Fruit fly (Drosophila melanogaster) whole organism, embryonic: ENCODE data around the gene CG7304.
A peak's percentile ranks its signal among the peaks of the same experiment; 100 is the strongest.

ENCODE experiments used
- Abd-B ChIP-seq: fragments of 200-800 bp; sonication (Bioruptor generic); optimal IDR thresholded peaks from 2 replicates; lab custom pipeline; 2018; ENCODE audit warnings: missing biosample characterization, mild to moderate bottlenecking, missing genetic modification characterization, moderate library complexity
- CG10979 ChIP-seq: fragments of 200-800 bp; sonication (Bioruptor generic); optimal IDR thresholded peaks from 2 replicates; lab custom pipeline; 2018; ENCODE audit warnings: missing biosample characterization, mild to moderate bottlenecking, missing genetic modification characterization, moderate library complexity
- CG12104 ChIP-seq: fragments of 200-800 bp; sonication (Bioruptor generic); optimal IDR thresholded peaks from 3 replicates; lab custom pipeline; 2016; ENCODE audit warnings: missing biosample characterization, missing genetic modification characterization
- CG12391 ChIP-seq: fragments of 200-800 bp; sonication (Bioruptor generic); optimal IDR thresholded peaks from 3 replicates; lab custom pipeline; 2018; ENCODE audit warnings: missing biosample characterization, mild to moderate bottlenecking, missing genetic modification characterization, moderate library complexity
- CG12659 ChIP-seq: fragments of 200-800 bp; sonication (Bioruptor generic); optimal IDR thresholded peaks from 3 replicates; lab custom pipeline; 2017; ENCODE audit warnings: mild to moderate bottlenecking, missing biosample characterization, missing genetic modification reagents, missing genetic modification characterization
- CG15601 ChIP-seq: fragments of 200-800 bp; sonication (Bioruptor generic); optimal IDR thresholded peaks from 3 replicates; lab custom pipeline; 2019; ENCODE audit warnings: missing biosample characterization, mild to moderate bottlenecking, missing genetic modification characterization, moderate library complexity
- CG15696 ChIP-seq: fragments of 200-800 bp; sonication (Bioruptor generic); optimal IDR thresholded peaks from 2 replicates; lab custom pipeline; 2019; ENCODE audit warnings: missing biosample characterization, mild to moderate bottlenecking, missing genetic modification characterization, moderate library complexity
- CG16815 ChIP-seq: fragments of 200-800 bp; sonication (Bioruptor generic); optimal IDR thresholded peaks from 3 replicates; lab custom pipeline; 2017; ENCODE audit warnings: missing biosample characterization, mild to moderate bottlenecking, missing genetic modification characterization
- CG17361 ChIP-seq: fragments of 200-800 bp; sonication (Bioruptor generic); IDR thresholded peaks from 3 replicates; pipeline ENCODE4 v1.3.6; 2022; ENCODE audit warnings: missing biosample characterization, missing genetic modification characterization
- CG17385 ChIP-seq: fragments of 200-800 bp; sonication (Bioruptor generic); optimal IDR thresholded peaks from 3 replicates; lab custom pipeline; 2018; ENCODE audit warnings: missing biosample characterization, mild to moderate bottlenecking, missing genetic modification characterization
- CG2712 ChIP-seq: fragments of 200-800 bp; optimal IDR thresholded peaks from 3 replicates; lab custom pipeline; 2019; ENCODE audit warnings: missing biosample characterization, mild to moderate bottlenecking, missing genetic modification characterization, moderate library complexity
- CG2875 ChIP-seq: fragments of 200-800 bp; sonication (Bioruptor generic); optimal IDR thresholded peaks from 2 replicates; lab custom pipeline; 2017; ENCODE audit warnings: missing biosample characterization, mild to moderate bottlenecking, missing genetic modification characterization, missing genetic modification reagents
- CG6791 ChIP-seq: fragments of 200-800 bp; sonication (Bioruptor generic); IDR thresholded peaks from 3 replicates; pipeline ENCODE4 v1.3.6; 2022; ENCODE audit warnings: missing biosample characterization, missing genetic modification characterization; ENCODE audit not compliant: partially characterized antibody
- CG7556 ChIP-seq: fragments of 200-800 bp; sonication (Bioruptor generic); optimal IDR thresholded peaks from 2 replicates; lab custom pipeline; 2017; ENCODE audit warnings: missing biosample characterization, mild to moderate bottlenecking, missing genetic modification characterization
- CG8924 ChIP-seq: fragments of 200-800 bp; optimal IDR thresholded peaks from 3 replicates; lab custom pipeline; 2019; ENCODE audit warnings: missing biosample characterization, mild to moderate bottlenecking, missing genetic modification characterization, moderate library complexity
- CG9437 ChIP-seq: fragments of 200-800 bp; sonication (Bioruptor generic); optimal IDR thresholded peaks from 2 replicates; lab custom pipeline; 2018; ENCODE audit warnings: missing biosample characterization, mild to moderate bottlenecking, missing genetic modification characterization
- CTCF ChIP-seq: fragments of 200-800 bp; sonication (Bioruptor generic); optimal IDR thresholded peaks from 2 replicates; lab custom pipeline; 2017; ENCODE audit warnings: missing biosample characterization, mild to moderate bottlenecking, missing genetic modification characterization, moderate library complexity
- Chrac-16 ChIP-seq: fragments of 200-800 bp; sonication (Bioruptor generic); optimal IDR thresholded peaks from 3 replicates; lab custom pipeline; 2016; ENCODE audit warnings: missing biosample characterization, missing genetic modification characterization
- CkIIα-i1 ChIP-seq: fragments of 200-800 bp; sonication (Bioruptor generic); IDR thresholded peaks from 2 replicates; pipeline ENCODE4 v1.3.6; 2022; ENCODE audit warnings: missing biosample characterization, missing genetic modification characterization
- Dfd ChIP-seq, 2 experiments: fragments of >200 bp; optimal IDR thresholded peaks; 2 replicates each; lab custom pipeline; 2017; ENCODE audit warnings: missing biosample characterization in 2 of 2, missing genetic modification characterization in 2 of 2
- Dll ChIP-seq: fragments of 200-800 bp; sonication (Bioruptor generic); IDR thresholded peaks from 4 replicates; pipeline ENCODE4 v1.3.6; 2022; ENCODE audit warnings: missing biosample characterization, missing genetic modification characterization; ENCODE audit not compliant: partially characterized antibody
- Ets97D ChIP-seq: fragments of 200-800 bp; sonication (Bioruptor generic); optimal IDR thresholded peaks from 3 replicates; lab custom pipeline; 2016; ENCODE audit warnings: missing biosample characterization, missing genetic modification characterization
- Hr3 ChIP-seq: fragments of 200-800 bp; sonication (Bioruptor generic); optimal IDR thresholded peaks from 3 replicates; lab custom pipeline; 2016; ENCODE audit warnings: missing biosample characterization, missing genetic modification characterization
- Hr51 ChIP-seq, 2 experiments: fragments of 200-800 bp; sonication (Bioruptor generic); optimal IDR thresholded peaks; 2 replicates in 1 of 2; 3 replicates in 1 of 2; lab custom pipeline; 2016 to 2018; ENCODE audit warnings: missing biosample characterization in 2 of 2, missing genetic modification characterization in 2 of 2, mild to moderate bottlenecking in 1 of 2, moderate library complexity in 1 of 2
- Med ChIP-seq: fragments of 200-800 bp; sonication (Bioruptor generic); peaks from one replicate; lab custom pipeline; 2016; ENCODE audit warnings: missing biosample characterization, missing genetic modification characterization, mild to moderate bottlenecking, inconsistent platforms, moderate library complexity
- Meics ChIP-seq: fragments of 200-800 bp; sonication (Bioruptor generic); optimal IDR thresholded peaks from 2 replicates; lab custom pipeline; 2017; ENCODE audit warnings: missing biosample characterization, mild to moderate bottlenecking, missing genetic modification characterization
- Nf-YB ChIP-seq: fragments of 200-800 bp; sonication (Bioruptor generic); optimal IDR thresholded peaks from 3 replicates; lab custom pipeline; 2019; ENCODE audit warnings: missing biosample characterization, mild to moderate bottlenecking, missing genetic modification characterization, moderate library complexity
- Oli ChIP-seq: fragments of 200-800 bp; sonication (Bioruptor generic); optimal IDR thresholded peaks from 2 replicates; lab custom pipeline; 2018; ENCODE audit warnings: missing biosample characterization, mild to moderate bottlenecking, missing genetic modification characterization, moderate library complexity
- Rfx ChIP-seq: fragments of 200-800 bp; sonication (Bioruptor generic); IDR thresholded peaks from 2 replicates; pipeline ENCODE4 v1.3.6; 2022; ENCODE audit warnings: missing biosample characterization, missing genetic modification characterization
- Six4 ChIP-seq: fragments of 200-800 bp; sonication (Bioruptor generic); optimal IDR thresholded peaks from 2 replicates; lab custom pipeline; 2016; ENCODE audit warnings: missing biosample characterization, missing genetic modification characterization
- Spps ChIP-seq: fragments of 200-800 bp; sonication (Bioruptor generic); optimal IDR thresholded peaks from 2 replicates; lab custom pipeline; 2018; ENCODE audit warnings: missing biosample characterization, mild to moderate bottlenecking, missing genetic modification characterization
- YL-1 ChIP-seq: fragments of 200-800 bp; sonication (Bioruptor generic); optimal IDR thresholded peaks from 3 replicates; lab custom pipeline; 2017; ENCODE audit warnings: missing biosample characterization, mild to moderate bottlenecking, missing genetic modification characterization
- bsh ChIP-seq, 2 experiments: fragments of 200-800 bp; sonication (Bioruptor generic); optimal IDR thresholded peaks; 2 replicates each; lab custom pipeline; 2017 to 2018; ENCODE audit warnings: mild to moderate bottlenecking in 2 of 2, missing biosample characterization in 2 of 2, missing genetic modification characterization in 2 of 2, moderate library complexity in 1 of 2
- chinmo ChIP-seq: fragments of 200-800 bp; sonication (Bioruptor generic); IDR thresholded peaks from 4 replicates; pipeline ENCODE4 v1.3.6; 2022; ENCODE audit warnings: missing biosample characterization, missing genetic modification characterization; ENCODE audit not compliant: partially characterized antibody
- croc ChIP-seq: fragments of 200-800 bp; sonication (Bioruptor generic); conservative IDR thresholded peaks from 3 replicates; pipeline ENCODE4 v1.3.6; 2022; ENCODE audit warnings: missing biosample characterization, missing genetic modification characterization
- dpn ChIP-seq, 2 experiments: fragments of 200-800 bp; sonication (Bioruptor generic); optimal IDR thresholded peaks; 3 replicates each; lab custom pipeline; 2016; ENCODE audit warnings: missing biosample characterization in 2 of 2, missing genetic modification characterization in 2 of 2
- ewg ChIP-seq: fragments of 200-800 bp; sonication (Bioruptor generic); optimal IDR thresholded peaks from 3 replicates; lab custom pipeline; 2017; ENCODE audit warnings: mild to moderate bottlenecking, missing biosample characterization, missing genetic modification reagents, missing genetic modification characterization
- fd3F ChIP-seq: fragments of 200-800 bp; sonication (Bioruptor generic); optimal IDR thresholded peaks from 2 replicates; lab custom pipeline; 2018; ENCODE audit warnings: missing biosample characterization, mild to moderate bottlenecking, missing genetic modification characterization, moderate library complexity
- fd96Cb ChIP-seq: fragments of 200-800 bp; sonication (Bioruptor generic); optimal IDR thresholded peaks from 2 replicates; lab custom pipeline; 2018; ENCODE audit warnings: missing biosample characterization, mild to moderate bottlenecking, missing genetic modification characterization, moderate library complexity
- grn ChIP-seq: fragments of 200-800 bp; sonication (Bioruptor generic); optimal IDR thresholded peaks from 3 replicates; lab custom pipeline; 2017; ENCODE audit warnings: missing biosample characterization, missing genetic modification characterization
- gsb-n ChIP-seq: fragments of 200-800 bp; sonication (Bioruptor generic); optimal IDR thresholded peaks from 3 replicates; lab custom pipeline; 2018; ENCODE audit warnings: missing biosample characterization, mild to moderate bottlenecking, missing genetic modification characterization
- kni ChIP-seq: fragments of 200-800 bp; sonication (Bioruptor generic); optimal IDR thresholded peaks from 3 replicates; lab custom pipeline; 2017; ENCODE audit warnings: mild to moderate bottlenecking, missing biosample characterization, missing genetic modification reagents, missing genetic modification characterization
- mam ChIP-seq: fragments of 200-800 bp; sonication (Bioruptor generic); optimal IDR thresholded peaks from 3 replicates; lab custom pipeline; 2016; ENCODE audit warnings: missing biosample characterization, missing genetic modification characterization
- sc ChIP-seq, 3 experiments: fragments of >200 bp in 2 of 3; fragments of 200-800 bp in 1 of 3; sonication (Bioruptor generic) in 1 of 3; optimal IDR thresholded peaks; 2 replicates in 2 of 3; 3 replicates in 1 of 3; lab custom pipeline; 2017; ENCODE audit warnings: mild to moderate bottlenecking in 1 of 3, missing biosample characterization in 1 of 3, missing genetic modification characterization in 1 of 3, missing genetic modification reagents in 1 of 3
- sr ChIP-seq: fragments of 200-800 bp; sonication (Bioruptor generic); IDR thresholded peaks from 3 replicates; pipeline ENCODE4 v1.3.6; 2022; ENCODE audit warnings: missing biosample characterization, missing genetic modification characterization
- tin ChIP-seq: fragments of 200-800 bp; sonication (Bioruptor generic); optimal IDR thresholded peaks from 3 replicates; lab custom pipeline; 2016; ENCODE audit warnings: missing biosample characterization, missing genetic modification characterization
- tio ChIP-seq: fragments of 200-800 bp; sonication (Bioruptor generic); optimal IDR thresholded peaks from 2 replicates; lab custom pipeline; 2017; ENCODE audit warnings: missing biosample characterization, missing genetic modification characterization, inconsistent platforms
- trh ChIP-seq: fragments of 200-800 bp; sonication (Bioruptor generic); optimal IDR thresholded peaks from 2 replicates; lab custom pipeline; 2016; ENCODE audit warnings: missing biosample characterization, missing genetic modification characterization

The CG7304 gene

dm6 chr3L:15692794-15693532 is 13.4 kb downstream of the CG7304 start:
- TF ChIP-seq Dfd (GFP tag; optimal IDR thresholded peaks at IDR 0.05; lab: Kevin White, UChicago), result no peak
- no peak for TF ChIP-seq Ets97D (GFP tag; lab: Kevin White, UChicago)
- TF ChIP-seq Rfx (GFP tag; lab: Robert Waterston, UW), result no peak
- TF ChIP-seq Hr3 (GFP tag; lab: Kevin White, UChicago), result peak; percentile 36
- TF ChIP-seq CG16815, result peak; percentile 20
- TF ChIP-seq Meics, result no peak
- peak; percentile 35 for TF ChIP-seq CG12104 (GFP tag; lab: Kevin White, UChicago)
- peak; percentile 57 for TF ChIP-seq CG9437 (GFP tag; lab: Kevin White, UChicago)
- 0 out of 3 replicates have a peak, but pooled peaks have one; percentile 16 for TF ChIP-seq sr (GFP tag; lab: Robert Waterston, UW)
- peak; percentile 54 for TF ChIP-seq tio
- peak; percentile 13 for TF ChIP-seq Nf-YB (GFP tag; lab: Kevin White, UChicago)
- TF ChIP-seq kni (GFP tag; lab: Kevin White, UChicago), result peak; percentile 60
- TF ChIP-seq CG17385 (GFP tag; lab: Kevin White, UChicago), result peak; percentile 8
- peak; percentile 38 for TF ChIP-seq CG15696 (tag; lab: Kevin White, UChicago)
- TF ChIP-seq Dll (GFP tag; lab: Robert Waterston, UW), result no peak
- TF ChIP-seq CG10979 (tag; lab: Kevin White, UChicago), result peak; percentile 78
- no peak for TF ChIP-seq mam (GFP tag; lab: Kevin White, UChicago)
- TF ChIP-seq CG17361 (GFP tag; lab: Robert Waterston, UW), result peak; percentile 82
- no peak for TF ChIP-seq CG6791 (GFP tag; lab: Robert Waterston, UW)
- TF ChIP-seq CG15601 (tag; lab: Kevin White, UChicago), result peak; percentile 28
- TF ChIP-seq YL-1, result no peak
- TF ChIP-seq trh (GFP tag; lab: Kevin White, UChicago), result peak; percentile 21
- TF ChIP-seq Spps (tag; lab: Kevin White, UChicago), result no peak
- TF ChIP-seq CG2875 (GFP tag; lab: Kevin White, UChicago), result no peak
- peak; percentile 19 for TF ChIP-seq ewg (GFP tag; lab: Kevin White, UChicago)
- peak; percentile 19 for TF ChIP-seq tin
- TF ChIP-seq fd3F (GFP tag; lab: Kevin White, UChicago), result no peak
- TF ChIP-seq Hr51 (GFP tag; optimal IDR thresholded peaks at IDR 0.05; lab: Kevin White, UChicago), result peak in 1 of 2 experiments; percentile 55
- TF ChIP-seq croc (GFP tag; lab: Robert Waterston, UW), result 0 out of 3 replicates have a peak, but pooled peaks have one; percentile 24
- peak; percentile 42 for TF ChIP-seq Med (GFP tag; lab: Kevin White, UChicago)
- peak; percentile 24 for TF ChIP-seq Abd-B (GFP tag; lab: Kevin White, UChicago)
- TF ChIP-seq fd96Cb (tag; lab: Kevin White, UChicago), result peak; percentile 62
- TF ChIP-seq dpn (GFP tag; optimal IDR thresholded peaks at IDR 0.05; lab: Kevin White, UChicago), result peak in 1 of 2 experiments; percentile 4
- TF ChIP-seq Six4 (GFP tag; lab: Kevin White, UChicago), result peak; percentile 3
- TF ChIP-seq chinmo (GFP tag; lab: Robert Waterston, UW), result no peak
- TF ChIP-seq CTCF (GFP tag; lab: Kevin White, UChicago), result no peak
- TF ChIP-seq CG12659 (GFP tag; lab: Kevin White, UChicago), result peak; percentile 8
- TF ChIP-seq bsh (GFP tag; optimal IDR thresholded peaks at IDR 0.05; lab: Kevin White, UChicago), result peak in 1 of 2 experiments; percentile 41
- TF ChIP-seq CkIIα-i1, result no peak
- peak; percentile 23 for TF ChIP-seq Chrac-16 (GFP tag; lab: Kevin White, UChicago)
- peak; percentile 44 for TF ChIP-seq CG12391 (tag; lab: Kevin White, UChicago)
- TF ChIP-seq Oli, result peak; percentile 58
- TF ChIP-seq CG8924, result peak; percentile 39
- TF ChIP-seq CG2712 (tag; lab: Kevin White, UChicago), result peak; percentile 68
- peak; percentile 38 for TF ChIP-seq CG7556
- peak; percentile 13 for TF ChIP-seq gsb-n
- TF ChIP-seq sc (optimal IDR thresholded peaks at IDR 0.05; lab: Kevin White, UChicago), result no peak
- peak; percentile 57 for TF ChIP-seq sc (GFP tag; optimal IDR thresholded peaks at IDR 0.05; lab: Kevin White, UChicago)
- peak; percentile 87 for TF ChIP-seq grn
